Worm (Caenorhabditis elegans) whole organism, mixed stage, embryonic: ENCODE results near the gene ZC404.1.

Experiments
- M03D4.4 ChIP-seq: sonication (generic microtip); optimal IDR thresholded peaks from 2 replicates; lab custom pipeline; 2017; ENCODE audit warnings: mild to moderate bottlenecking, missing genetic modification characterization, missing compliant biosample characterization
- bed-3 ChIP-seq: fragments of 200-800 bp; sonication (Bioruptor generic); optimal IDR thresholded peaks from 3 replicates; lab custom pipeline; 2018; ENCODE audit warnings: mild to moderate bottlenecking, missing genetic modification characterization, moderate library complexity, missing compliant biosample characterization
- ceh-39 ChIP-seq: fragments of 150-350 bp; optimal IDR thresholded peaks from 2 replicates; lab custom pipeline; 2014; ENCODE audit warnings: missing biosample characterization, missing genetic modification characterization
- ceh-43 ChIP-seq: fragments of 200-800 bp; sonication (Bioruptor generic); optimal IDR thresholded peaks from 2 replicates; lab custom pipeline; 2018; ENCODE audit warnings: mild to moderate bottlenecking, missing genetic modification characterization, moderate library complexity, missing compliant biosample characterization
- ceh-83 ChIP-seq: fragments of 200-800 bp; sonication (Bioruptor generic); optimal IDR thresholded peaks from 2 replicates; lab custom pipeline; 2018; ENCODE audit warnings: mild to moderate bottlenecking, missing genetic modification characterization, missing compliant biosample characterization
- cnd-1 ChIP-seq: fragments of 200-800 bp; sonication (Bioruptor generic); optimal IDR thresholded peaks from 2 replicates; lab custom pipeline; 2018; ENCODE audit warnings: mild to moderate bottlenecking, missing genetic modification characterization, missing compliant biosample characterization
- drap-1 ChIP-seq: fragments of 200-800 bp; sonication (Bioruptor generic); optimal IDR thresholded peaks from 3 replicates; lab custom pipeline; 2018; ENCODE audit warnings: mild to moderate bottlenecking, missing genetic modification characterization, missing compliant biosample characterization
- elt-1 ChIP-seq: sonication (generic microtip); optimal IDR thresholded peaks from 2 replicates; lab custom pipeline; 2017; ENCODE audit warnings: missing genetic modification characterization, mild to moderate bottlenecking, missing compliant biosample characterization, antibody characterized with exemption, moderate library complexity, borderline replicate concordance; ENCODE audit not compliant: insufficient read depth
- elt-3 ChIP-seq: fragments of 150-350 bp; optimal IDR thresholded peaks from 2 replicates; lab custom pipeline; 2014; ENCODE audit warnings: missing biosample characterization, missing genetic modification characterization
- flh-1 ChIP-seq: fragments of 200-800 bp; sonication (Bioruptor generic); optimal IDR thresholded peaks from 2 replicates; lab custom pipeline; 2018; ENCODE audit warnings: mild to moderate bottlenecking, missing genetic modification characterization, moderate library complexity, missing compliant biosample characterization
- ham-2 ChIP-seq: fragments of 200-800 bp; sonication (Bioruptor generic); optimal IDR thresholded peaks from 2 replicates; lab custom pipeline; 2018; ENCODE audit warnings: mild to moderate bottlenecking, missing genetic modification characterization, missing compliant biosample characterization
- hlh-1 ChIP-seq: fragments of 150-350 bp; optimal IDR thresholded peaks from 2 replicates; lab custom pipeline; 2014; ENCODE audit warnings: missing biosample characterization, missing genetic modification reagents, missing genetic modification characterization
- lin-13 ChIP-seq: fragments of 150-350 bp; optimal IDR thresholded peaks from 2 replicates; lab custom pipeline; 2014; ENCODE audit warnings: missing biosample characterization, missing genetic modification characterization
- lin-32 ChIP-seq: fragments of 200-800 bp; sonication (Bioruptor generic); optimal IDR thresholded peaks from 2 replicates; lab custom pipeline; 2018; ENCODE audit warnings: mild to moderate bottlenecking, missing genetic modification characterization, missing compliant biosample characterization
- lsy-2 ChIP-seq: fragments of 150-350 bp; optimal IDR thresholded peaks from 2 replicates; lab custom pipeline; 2014; ENCODE audit warnings: missing biosample characterization, missing genetic modification characterization
- mab-5 ChIP-seq: fragments of 150-350 bp; optimal IDR thresholded peaks from 2 replicates; lab custom pipeline; 2014; ENCODE audit warnings: missing biosample characterization, missing genetic modification characterization
- mep-1 ChIP-seq: fragments of 150-350 bp; optimal IDR thresholded peaks from 2 replicates; lab custom pipeline; 2017; ENCODE audit warnings: missing biosample characterization, missing genetic modification reagents, missing genetic modification characterization, inconsistent platforms
- mls-2 ChIP-seq: sonication (generic microtip); optimal IDR thresholded peaks from 2 replicates; lab custom pipeline; 2016; ENCODE audit warnings: mild to moderate bottlenecking, missing genetic modification characterization, moderate library complexity, missing compliant biosample characterization
- nhr-12 ChIP-seq: fragments of 150-350 bp; optimal IDR thresholded peaks from 2 replicates; lab custom pipeline; 2014; ENCODE audit warnings: missing biosample characterization, missing genetic modification characterization
- nhr-2 ChIP-seq: fragments of 150-350 bp; optimal IDR thresholded peaks from 2 replicates; lab custom pipeline; 2014; ENCODE audit warnings: missing biosample characterization, missing genetic modification characterization
- nhr-237 ChIP-seq: fragments of 150-350 bp; optimal IDR thresholded peaks from 2 replicates; lab custom pipeline; 2014; ENCODE audit warnings: missing biosample characterization, missing genetic modification characterization
- nhr-28 ChIP-seq: fragments of 150-350 bp; optimal IDR thresholded peaks from 2 replicates; lab custom pipeline; 2014; ENCODE audit warnings: missing biosample characterization, missing genetic modification characterization
- nhr-76 ChIP-seq: sonication (generic microtip); optimal IDR thresholded peaks from 2 replicates; lab custom pipeline; 2017; ENCODE audit warnings: missing biosample characterization, missing genetic modification characterization
- pha-4 ChIP-seq: fragments of 150-350 bp; optimal IDR thresholded peaks from 2 replicates; lab custom pipeline; 2018; ENCODE audit warnings: missing biosample characterization, missing genetic modification reagents, missing genetic modification characterization
- snpc-4 ChIP-seq: fragments of 150-350 bp; optimal IDR thresholded peaks from 2 replicates; lab custom pipeline; 2014; ENCODE audit warnings: missing biosample characterization, missing genetic modification characterization
- sptf-1 ChIP-seq: sonication (generic microtip); optimal IDR thresholded peaks from 2 replicates; lab custom pipeline; 2017; ENCODE audit warnings: mild to moderate bottlenecking, missing genetic modification characterization, moderate library complexity, missing compliant biosample characterization
- unc-120 ChIP-seq: sonication (generic microtip); optimal IDR thresholded peaks from 2 replicates; lab custom pipeline; 2017; ENCODE audit warnings: missing genetic modification characterization, missing compliant biosample characterization; ENCODE audit not compliant: poor library complexity, severe bottlenecking
- unc-39 ChIP-seq: fragments of 150-350 bp; optimal IDR thresholded peaks from 2 replicates; lab custom pipeline; 2014; ENCODE audit warnings: missing biosample characterization, missing genetic modification characterization
- unc-62 ChIP-seq: fragments of 150-350 bp; optimal IDR thresholded peaks from 2 replicates; lab custom pipeline; 2014; ENCODE audit warnings: missing biosample characterization, missing genetic modification reagents, missing genetic modification characterization
- zip-8 ChIP-seq: fragments of 150-350 bp; optimal IDR thresholded peaks from 2 replicates; lab custom pipeline; 2014; ENCODE audit warnings: missing biosample characterization, missing genetic modification characterization
- ztf-11 ChIP-seq: fragments of 150-350 bp; optimal IDR thresholded peaks from 2 replicates; lab custom pipeline; 2014; ENCODE audit warnings: missing biosample characterization, missing genetic modification characterization

ZC404.1 gene

ce11 chrV:6828786-6829185, 34.8 kb downstream of the ZC404.1 start, which contains the start of gene dmsr-15:
Gene dmsr-15, minus strand, starts transcription at chrV:6828886.
- TF ChIP-seq mls-2 (tag; lab: Kevin White, UChicago) (no peak), nhr-76 (tag; lab: Kevin White, UChicago) (no peak), lin-13 (tag; lab: Kevin White, UChicago) (no peak), snpc-4 (no peak), mab-5 (tag; lab: Kevin White, UChicago) (no peak), bed-3 (GFP tag; lab: Kevin White, UChicago) (no peak), elt-3 (tag; lab: Kevin White, UChicago) (no peak), ztf-11 (tag; lab: Kevin White, UChicago) (no peak), hlh-1 (tag; lab: Kevin White, UChicago) (no peak), zip-8 (tag; lab: Kevin White, UChicago) (no peak), ceh-43 (GFP tag; lab: Kevin White, UChicago) (no peak), nhr-28 (no peak), unc-39 (tag; lab: Kevin White, UChicago) (no peak), unc-120 (tag; lab: Kevin White, UChicago) (no peak)
- TF ChIP-seq, all 35 proteins: peak for 0

- TF ChIP-seq flh-1 (GFP tag; lab: Kevin White, UChicago), result no peak
- TF ChIP-seq M03D4.4, result no peak
- TF ChIP-seq zip-8 (tag; lab: Kevin White, UChicago), result no peak
- no peak for TF ChIP-seq pha-4 (tag; lab: Kevin White, UChicago)
- TF ChIP-seq lin-13 (tag; lab: Kevin White, UChicago), result no peak
- TF ChIP-seq sptf-1 (tag; lab: Kevin White, UChicago), result no peak
- TF ChIP-seq snpc-4, result no peak
- TF ChIP-seq bed-3 (GFP tag; lab: Kevin White, UChicago), result no peak
- TF ChIP-seq unc-120 (tag; lab: Kevin White, UChicago), result no peak
- no peak for TF ChIP-seq mep-1 (tag; lab: Kevin White, UChicago)
- no peak for TF ChIP-seq cnd-1 (tag; lab: Kevin White, UChicago)
- no peak for TF ChIP-seq ceh-83 (GFP tag; lab: Kevin White, UChicago)
- TF ChIP-seq mls-2 (tag; lab: Kevin White, UChicago), result no peak
Measured at ce11 chrV:6829404-6829803, 35.4 kb downstream of the ZC404.1 start, which contains the start of gene col-141. Gene col-141, plus strand, starts transcription at chrV:6829704.

ce11 chrV:6830075-6830474, 36.1 kb downstream of the ZC404.1 start:
- no peak for TF ChIP-seq nhr-28
- TF ChIP-seq nhr-12 (tag; lab: Kevin White, UChicago), result no peak
- no peak for TF ChIP-seq ham-2 (GFP tag; lab: Kevin White, UChicago)
- no peak for TF ChIP-seq drap-1
- TF ChIP-seq zip-8 (tag; lab: Kevin White, UChicago), result no peak
- no peak for TF ChIP-seq nhr-76 (tag; lab: Kevin White, UChicago)
- TF ChIP-seq lsy-2 (tag; lab: Kevin White, UChicago), result no peak
- TF ChIP-seq hlh-1 (tag; lab: Kevin White, UChicago), result no peak
- no peak for TF ChIP-seq unc-62 (GFP tag; lab: Kevin White, UChicago)
- no peak for TF ChIP-seq nhr-237 (tag; lab: Kevin White, UChicago)
- TF ChIP-seq elt-1 (tag; lab: Kevin White, UChicago), result no peak
- TF ChIP-seq sptf-1 (tag; lab: Kevin White, UChicago), result no peak

DNA sequence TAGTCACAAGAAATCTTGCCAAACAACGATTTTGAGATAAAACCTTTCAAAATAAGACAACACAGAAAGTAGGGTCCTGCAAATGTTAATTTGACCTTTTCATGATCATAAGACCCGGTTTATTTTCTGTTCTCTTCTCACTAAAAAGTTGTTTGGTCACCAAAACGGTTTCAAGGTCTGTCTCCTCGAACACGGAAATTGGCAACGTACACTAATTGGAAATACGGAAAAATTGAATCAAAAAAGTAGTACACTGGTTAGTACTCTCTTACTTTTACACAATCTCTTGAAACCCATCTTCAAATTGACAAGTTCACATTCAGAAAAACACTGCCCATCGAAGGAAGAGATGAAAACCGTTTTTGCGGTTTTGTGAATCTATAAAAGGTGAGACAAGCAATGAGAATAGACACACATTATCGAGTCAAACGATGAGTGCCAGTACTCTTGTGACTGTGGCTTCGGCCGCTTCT, 36.8 kb downstream of the ZC404.1 start, which contains the start of gene col-142:
TSS of gene col-142 (plus strand) at position 423 of the 473 bp plus-strand sequence.
- no peak for TF ChIP-seq unc-39 (tag; lab: Kevin White, UChicago)
- TF ChIP-seq lin-13 (tag; lab: Kevin White, UChicago), result no peak
- no peak for TF ChIP-seq ceh-39 (tag; lab: Kevin White, UChicago)
- TF ChIP-seq mls-2 (tag; lab: Kevin White, UChicago), result no peak
- TF ChIP-seq mep-1 (tag; lab: Kevin White, UChicago), result no peak
- no peak for TF ChIP-seq lin-32 (GFP tag; lab: Kevin White, UChicago)
- no peak for TF ChIP-seq elt-1 (tag; lab: Kevin White, UChicago)
- TF ChIP-seq unc-62 (GFP tag; lab: Kevin White, UChicago), result no peak
- TF ChIP-seq nhr-2 (tag; lab: Kevin White, UChicago), result no peak
- no peak for TF ChIP-seq pha-4 (tag; lab: Kevin White, UChicago)
- no peak for TF ChIP-seq nhr-28
- TF ChIP-seq ceh-43 (GFP tag; lab: Kevin White, UChicago), result no peak
- TF ChIP-seq, all 35 proteins: peak for 0
